Worm (Caenorhabditis elegans) whole organism, early embryonic: Measurements from ENCODE around the gene pxf-1.

Experiments used
- B0310.2 ChIP-seq: sonication (generic microtip); optimal IDR thresholded peaks from 2 replicates; lab custom pipeline; 2016; ENCODE audit warnings: mild to moderate bottlenecking, missing genetic modification characterization, missing compliant biosample characterization
- F13C5.2 ChIP-seq: sonication (generic microtip); optimal IDR thresholded peaks from 2 replicates; lab custom pipeline; 2017; ENCODE audit warnings: mild to moderate bottlenecking, missing genetic modification characterization, inconsistent platforms, missing compliant biosample characterization
- aly-1 ChIP-seq: sonication (generic microtip); optimal IDR thresholded peaks from 2 replicates; lab custom pipeline; 2016; ENCODE audit warnings: missing genetic modification characterization, missing compliant biosample characterization
- ama-1 ChIP-seq: fragments of 150-350 bp; optimal IDR thresholded peaks from 2 replicates; lab custom pipeline; 2014
- ceh-13 ChIP-seq: fragments of 200-800 bp; sonication (Bioruptor generic); optimal IDR thresholded peaks from 2 replicates; lab custom pipeline; 2018; ENCODE audit warnings: mild to moderate bottlenecking, missing genetic modification characterization, missing compliant biosample characterization
- ceh-36 ChIP-seq: sonication (generic microtip); optimal IDR thresholded peaks from 2 replicates; lab custom pipeline; 2016; ENCODE audit warnings: missing genetic modification characterization, inconsistent platforms, missing compliant biosample characterization
- ets-7 ChIP-seq: sonication (generic microtip); optimal IDR thresholded peaks from 2 replicates; lab custom pipeline; 2016; ENCODE audit warnings: missing genotype, missing genetic modification characterization, missing compliant biosample characterization
- flt-1 ChIP-seq: fragments of 200-800 bp; sonication (Bioruptor generic); IDR thresholded peaks from 2 replicates; pipeline ENCODE4 v1.3.6; 2022; ENCODE audit warnings: missing genetic modification characterization, missing compliant biosample characterization
- hmbx-1 ChIP-seq: sonication (generic microtip); optimal IDR thresholded peaks from 2 replicates; lab custom pipeline; 2016; ENCODE audit warnings: mild to moderate bottlenecking, missing genetic modification characterization, missing compliant biosample characterization
- hmg-4 ChIP-seq: fragments of 200-800 bp; sonication (Bioruptor generic); optimal IDR thresholded peaks from 2 replicates; lab custom pipeline; 2018; ENCODE audit warnings: mild to moderate bottlenecking, missing genetic modification characterization, missing compliant biosample characterization
- hnd-1 ChIP-seq: sonication (generic microtip); optimal IDR thresholded peaks from 2 replicates; lab custom pipeline; 2016; ENCODE audit warnings: missing genetic modification characterization, missing compliant biosample characterization
- pes-1 ChIP-seq: fragments of 200-800 bp; sonication (Bioruptor generic); IDR thresholded peaks from 2 replicates; pipeline ENCODE4 v1.3.6; 2022; ENCODE audit warnings: missing genetic modification reagents, missing genetic modification characterization, missing compliant biosample characterization
- scrt-1 ChIP-seq: fragments of 200-800 bp; sonication (Bioruptor generic); IDR thresholded peaks from 2 replicates; pipeline ENCODE4 v1.3.6; 2022; ENCODE audit warnings: missing genetic modification characterization, missing compliant biosample characterization
- sea-1 ChIP-seq: fragments of 200-800 bp; sonication (Bioruptor generic); conservative IDR thresholded peaks from 2 replicates; pipeline ENCODE4 v1.3.6; 2022; ENCODE audit warnings: missing genetic modification characterization, missing compliant biosample characterization
- tbx-11 ChIP-seq: fragments of 200-800 bp; sonication (Bioruptor generic); IDR thresholded peaks from 2 replicates; pipeline ENCODE4 v1.3.6; 2022; ENCODE audit warnings: missing genetic modification characterization, missing compliant biosample characterization
- tbx-37 ChIP-seq: fragments of 200-800 bp; sonication (Bioruptor generic); conservative IDR thresholded peaks from 2 replicates; pipeline ENCODE4 v1.3.6; 2022; ENCODE audit warnings: missing genetic modification reagents, missing genetic modification characterization, missing compliant biosample characterization
- tra-4 ChIP-seq: sonication (generic microtip); optimal IDR thresholded peaks from 2 replicates; lab custom pipeline; 2017; ENCODE audit warnings: missing genetic modification characterization, missing compliant biosample characterization

The pxf-1 gene

DNA sequence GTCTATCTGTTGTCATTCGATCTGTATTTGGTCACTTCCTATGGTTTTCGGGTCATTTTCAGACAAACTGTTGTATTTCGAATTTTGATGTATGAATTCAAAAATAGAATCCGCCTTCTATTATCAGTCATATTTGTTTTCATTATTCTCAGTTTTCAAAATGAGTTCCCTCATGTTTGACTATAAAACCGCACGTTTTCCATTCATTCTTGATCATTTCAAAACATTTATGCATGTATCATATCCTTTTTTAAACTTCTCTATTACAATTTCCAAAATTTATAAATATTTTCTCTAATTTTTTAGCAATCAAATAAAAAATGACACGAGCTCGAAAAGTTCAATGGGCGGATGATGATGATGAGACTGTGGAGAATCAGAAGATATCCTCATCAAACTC, 36.3 kb downstream of the pxf-1 start, which contains the start of gene K08F4.12:
Gene K08F4.12 (plus strand): TSS at position 301 of the 400 bp plus-strand sequence.
- no peak for TF ChIP-seq tbx-37 (GFP tag; lab: Robert Waterston, UW)
- no peak for TF ChIP-seq tbx-11
- TF ChIP-seq hmbx-1 (tag; lab: Kevin White, UChicago) = no peak
- no peak for TF ChIP-seq scrt-1 (GFP tag; lab: Robert Waterston, UW)
- no peak for TF ChIP-seq ceh-13 (GFP tag; lab: Kevin White, UChicago)
- TF ChIP-seq B0310.2 = no peak
- no peak for TF ChIP-seq ceh-36
- TF ChIP-seq ama-1 (lab: Kevin White, UChicago) = no peak
- TF ChIP-seq tra-4 = no peak
- no peak for TF ChIP-seq pes-1 (GFP tag; lab: Robert Waterston, UW)
- TF ChIP-seq aly-1 (tag; lab: Kevin White, UChicago) = no peak
- no peak for TF ChIP-seq flt-1

DNA sequence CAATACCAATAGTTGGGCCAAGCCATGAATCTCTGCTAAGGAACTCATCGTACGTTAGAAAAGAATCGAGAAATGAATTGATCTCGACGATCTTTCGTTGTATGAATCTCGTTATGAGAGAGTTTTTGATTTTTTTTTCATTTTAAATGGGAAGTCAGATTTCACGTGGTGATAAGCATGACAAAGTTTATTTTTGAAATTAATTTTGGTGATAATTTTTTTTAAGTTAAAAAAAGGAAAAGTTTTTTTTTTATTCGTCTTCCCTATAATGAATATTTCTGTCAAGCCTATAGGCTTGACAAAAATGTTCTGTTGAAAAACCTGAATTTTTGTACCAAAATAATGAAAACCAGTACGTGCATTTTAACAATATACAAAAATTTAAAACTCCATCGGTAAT, 38.3 kb downstream of the pxf-1 start, which contains the start of gene K08F4.5:
Gene K08F4.5 (minus strand): TSS at position 101 of the 400 bp plus-strand sequence.
- TF ChIP-seq aly-1 (tag; lab: Kevin White, UChicago) (no peak), flt-1 (no peak), hnd-1 (no peak), pes-1 (GFP tag; lab: Robert Waterston, UW) (no peak), sea-1 (GFP tag; lab: Robert Waterston, UW) (no peak), tbx-11 (no peak), scrt-1 (GFP tag; lab: Robert Waterston, UW) (no peak), B0310.2 (no peak), tra-4 (no peak), ama-1 (lab: Kevin White, UChicago) (no peak), hmg-4 (GFP tag; lab: Kevin White, UChicago) (no peak), ceh-36 (no peak)

DNA sequence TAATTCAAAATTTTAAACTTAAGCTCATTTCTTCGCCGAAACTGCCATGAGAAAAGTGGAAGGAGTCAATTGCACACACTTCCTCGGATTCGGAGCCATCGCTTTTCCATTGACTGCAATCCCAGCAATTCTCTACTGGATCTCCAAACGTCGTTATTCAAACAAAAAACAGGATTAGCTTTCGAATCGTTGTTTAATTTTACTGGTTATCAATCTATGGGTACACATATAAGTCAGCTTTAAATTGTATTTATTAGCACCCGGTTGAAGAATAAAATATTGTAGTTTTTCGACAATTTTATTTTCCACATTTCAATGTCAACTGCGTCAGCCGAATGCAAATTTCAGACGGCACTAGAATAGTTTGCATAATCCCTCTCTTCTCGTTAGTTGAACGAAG, 44.2 kb downstream of the pxf-1 start, which contains the start of gene glt-3:
Gene glt-3 (plus strand): TSS at position 301 of the 400 bp plus-strand sequence.
- no peak for TF ChIP-seq ama-1 (lab: Kevin White, UChicago)
- no peak for TF ChIP-seq tbx-37 (GFP tag; lab: Robert Waterston, UW)
- no peak for TF ChIP-seq hmg-4 (GFP tag; lab: Kevin White, UChicago)
- TF ChIP-seq aly-1 (tag; lab: Kevin White, UChicago) = no peak
- TF ChIP-seq sea-1 (GFP tag; lab: Robert Waterston, UW) = no peak
- TF ChIP-seq tra-4 = no peak
- TF ChIP-seq ceh-13 (GFP tag; lab: Kevin White, UChicago) = no peak
- no peak for TF ChIP-seq F13C5.2 (tag; lab: Kevin White, UChicago)
- TF ChIP-seq ceh-36 = no peak
- TF ChIP-seq scrt-1 (GFP tag; lab: Robert Waterston, UW) = no peak
- TF ChIP-seq B0310.2 = no peak
- no peak for TF ChIP-seq flt-1

DNA sequence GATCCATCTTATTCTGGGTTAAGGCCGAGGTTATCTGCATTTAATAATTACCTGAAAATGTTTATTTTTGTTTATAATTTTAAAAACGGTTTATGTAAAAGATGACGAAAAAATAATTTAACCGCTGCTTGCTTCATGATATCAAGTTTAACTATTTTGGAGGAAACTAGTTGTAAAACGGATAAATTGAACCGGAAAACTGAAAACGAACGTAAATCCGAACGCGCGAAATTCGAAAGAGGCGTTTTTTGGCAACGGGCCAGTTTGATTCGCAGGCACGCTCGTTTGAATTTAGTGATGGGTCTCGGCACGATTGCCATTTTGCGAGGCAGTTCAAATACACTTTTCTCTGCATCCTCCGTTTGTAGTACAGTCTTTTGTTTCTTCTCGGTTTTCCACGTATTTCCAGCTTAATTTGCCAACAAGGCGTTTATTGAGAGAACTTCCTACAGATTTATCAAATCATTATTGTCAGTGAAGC, 45.2 kb downstream of the pxf-1 start, which contains the start of the genes gtbp-1 and K08F4.3:
Gene gtbp-1 (minus strand): TSS at position 51 of the 481 bp plus-strand sequence.
Gene K08F4.3 (plus strand): TSS at position 352 of the 481 bp plus-strand sequence.
- TF ChIP-seq tbx-11 (no peak), hmbx-1 (tag; lab: Kevin White, UChicago) (no peak), tbx-37 (GFP tag; lab: Robert Waterston, UW) (no peak), sea-1 (GFP tag; lab: Robert Waterston, UW) (no peak), ceh-13 (GFP tag; lab: Kevin White, UChicago) (no peak), flt-1 (no peak), aly-1 (tag; lab: Kevin White, UChicago) (no peak), F13C5.2 (tag; lab: Kevin White, UChicago) (no peak), ceh-36 (no peak), hmg-4 (GFP tag; lab: Kevin White, UChicago) (no peak), hnd-1 (no peak), tra-4 (no peak), ama-1 (lab: Kevin White, UChicago) (no peak), pes-1 (GFP tag; lab: Robert Waterston, UW) (no peak), ets-7 (tag; lab: Kevin White, UChicago) (no peak), B0310.2 (no peak)

DNA sequence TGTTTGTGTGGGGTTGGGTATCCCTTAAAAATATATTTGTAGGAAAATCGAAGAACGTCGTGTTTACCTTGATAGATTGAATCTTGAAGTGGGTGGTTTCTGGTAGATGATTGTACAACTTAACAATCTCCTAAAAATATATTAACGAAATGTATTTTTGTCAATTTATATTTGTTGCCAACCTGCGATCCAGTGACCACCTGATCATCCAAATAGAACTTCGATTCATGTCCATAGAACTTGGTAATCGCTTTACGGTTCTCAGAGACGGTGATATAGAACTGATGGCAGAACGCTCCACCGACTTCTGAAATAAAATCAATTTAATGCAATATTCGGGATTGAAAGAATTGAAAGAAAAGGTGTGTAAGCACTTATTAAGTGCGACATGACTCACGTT, 45.7 kb downstream of the pxf-1 start:
- TF ChIP-seq ceh-36 (no peak), tbx-37 (GFP tag; lab: Robert Waterston, UW) (no peak), sea-1 (GFP tag; lab: Robert Waterston, UW) (no peak), flt-1 (no peak), tbx-11 (no peak), hmbx-1 (tag; lab: Kevin White, UChicago) (no peak), scrt-1 (GFP tag; lab: Robert Waterston, UW) (no peak), hnd-1 (no peak), ets-7 (tag; lab: Kevin White, UChicago) (no peak), B0310.2 (no peak), aly-1 (tag; lab: Kevin White, UChicago) (no peak)

DNA sequence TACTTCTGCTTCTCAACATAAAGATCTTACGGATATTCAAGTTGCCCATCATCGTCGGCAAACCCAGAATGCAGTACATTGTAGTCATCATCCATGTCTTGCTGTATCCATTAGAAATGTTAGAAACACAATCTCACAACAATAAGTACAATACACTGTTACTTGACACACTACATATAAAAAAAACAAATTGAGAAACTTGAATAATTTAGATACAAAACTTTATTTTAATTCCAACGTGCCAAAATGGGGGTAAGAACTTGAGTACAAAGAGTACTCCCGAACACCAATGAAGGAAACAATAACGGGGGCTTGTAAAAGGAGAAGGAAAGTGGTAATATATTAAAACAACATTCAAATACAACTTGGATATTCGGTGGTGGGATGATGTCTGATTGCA, 47.6 kb downstream of the pxf-1 start, which contains the start of gene ctf-18:
Gene ctf-18 (minus strand): TSS at position 101 of the 400 bp plus-strand sequence.
- TF ChIP-seq ceh-36 (no peak), ama-1 (lab: Kevin White, UChicago) (no peak), tbx-37 (GFP tag; lab: Robert Waterston, UW) (no peak), scrt-1 (GFP tag; lab: Robert Waterston, UW) (no peak), F13C5.2 (tag; lab: Kevin White, UChicago) (no peak), flt-1 (no peak), sea-1 (GFP tag; lab: Robert Waterston, UW) (no peak), ets-7 (tag; lab: Kevin White, UChicago) (no peak), hnd-1 (no peak), tra-4 (no peak), hmbx-1 (tag; lab: Kevin White, UChicago) (no peak), tbx-11 (no peak)

DNA sequence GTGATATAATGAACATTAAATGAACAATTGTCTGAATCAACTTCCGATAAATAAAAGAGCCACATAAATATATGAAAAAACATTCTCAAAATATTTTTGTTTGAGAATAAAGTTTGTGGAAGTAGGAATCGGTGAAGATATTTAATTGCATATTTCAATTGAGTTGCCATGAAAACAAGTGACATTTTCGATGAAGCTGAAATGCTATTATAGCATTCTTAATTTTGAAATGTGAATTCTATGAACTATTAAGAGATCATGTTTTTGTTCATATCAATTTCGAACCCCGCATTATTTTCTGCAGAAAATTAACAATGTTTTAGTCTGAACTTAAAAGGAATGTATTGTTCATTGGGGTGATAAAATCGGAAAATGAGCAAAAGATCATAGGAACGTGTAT, 51.9 kb downstream of the pxf-1 start, which contains the start of gene irld-21:
Gene irld-21 (minus strand): TSS at position 101 of the 400 bp plus-strand sequence.
- TF ChIP-seq hmbx-1 (tag; lab: Kevin White, UChicago) (no peak), ceh-36 (no peak), aly-1 (tag; lab: Kevin White, UChicago) (no peak), tbx-37 (GFP tag; lab: Robert Waterston, UW) (no peak), hmg-4 (GFP tag; lab: Kevin White, UChicago) (no peak), ets-7 (tag; lab: Kevin White, UChicago) (no peak), hnd-1 (no peak), B0310.2 (no peak), scrt-1 (GFP tag; lab: Robert Waterston, UW) (no peak), ama-1 (lab: Kevin White, UChicago) (no peak), tbx-11 (no peak), F13C5.2 (tag; lab: Kevin White, UChicago) (no peak), flt-1 (no peak), tra-4 (no peak), pes-1 (GFP tag; lab: Robert Waterston, UW) (no peak), ceh-13 (GFP tag; lab: Kevin White, UChicago) (no peak), sea-1 (GFP tag; lab: Robert Waterston, UW) (no peak)
